Fruit fly (Drosophila melanogaster) whole organism, embryonic: ENCODE results near the gene CG13454.

Experiments
- Aef1 ChIP-seq: fragments of 200-800 bp; sonication (Bioruptor generic); IDR thresholded peaks from 3 replicates; pipeline ENCODE4 v1.3.6; 2022; ENCODE audit warnings: missing biosample characterization, missing genetic modification characterization
- Bdp1 ChIP-seq: fragments of 200-800 bp; sonication (Bioruptor generic); optimal IDR thresholded peaks from 3 replicates; lab custom pipeline; 2016; ENCODE audit warnings: missing biosample characterization, missing genetic modification characterization
- CG10462 ChIP-seq: fragments of 200-800 bp; sonication (Bioruptor generic); optimal IDR thresholded peaks from 2 replicates; lab custom pipeline; 2016; ENCODE audit warnings: missing biosample characterization, missing genetic modification characterization
- CG11247 ChIP-seq: fragments of 200-800 bp; sonication (Bioruptor generic); IDR thresholded peaks from 2 replicates; pipeline ENCODE4 v1.3.6; 2022; ENCODE audit warnings: missing biosample characterization, missing genetic modification characterization
- CG12769 ChIP-seq: fragments of 200-800 bp; sonication (Bioruptor generic); optimal IDR thresholded peaks from 2 replicates; lab custom pipeline; 2019; ENCODE audit warnings: missing biosample characterization, mild to moderate bottlenecking, missing genetic modification characterization, moderate library complexity
- CG12942 ChIP-seq: fragments of 200-800 bp; sonication (Bioruptor generic); optimal IDR thresholded peaks from 3 replicates; lab custom pipeline; 2016; ENCODE audit warnings: missing biosample characterization, missing genetic modification characterization
- CG13296 ChIP-seq: fragments of 200-800 bp; sonication (Bioruptor generic); optimal IDR thresholded peaks from 3 replicates; lab custom pipeline; 2018; ENCODE audit warnings: missing biosample characterization, mild to moderate bottlenecking, missing genetic modification characterization
- CG14667 ChIP-seq: fragments of 200-800 bp; sonication (Bioruptor generic); IDR thresholded peaks from 2 replicates; pipeline ENCODE4 v1.3.6; 2022; ENCODE audit warnings: missing biosample characterization, missing genetic modification characterization
- CG17328 ChIP-seq: fragments of 200-800 bp; sonication (Bioruptor generic); IDR thresholded peaks from 2 replicates; pipeline ENCODE4 v1.3.6; 2022; ENCODE audit warnings: missing biosample characterization, missing genetic modification characterization
- CG17568 ChIP-seq: fragments of 200-800 bp; sonication (Bioruptor generic); optimal IDR thresholded peaks from 2 replicates; lab custom pipeline; 2018; ENCODE audit warnings: missing biosample characterization, mild to moderate bottlenecking, missing genetic modification characterization, moderate library complexity
- CG18764 ChIP-seq: fragments of 200-800 bp; sonication (Bioruptor generic); optimal IDR thresholded peaks from 3 replicates; lab custom pipeline; 2016; ENCODE audit warnings: missing biosample characterization, missing genetic modification characterization
- CG3065 ChIP-seq: fragments of 200-800 bp; sonication (Bioruptor generic); optimal IDR thresholded peaks from 2 replicates; lab custom pipeline; 2016; ENCODE audit warnings: missing biosample characterization, missing genetic modification characterization
- CG31388 ChIP-seq: fragments of 200-800 bp; sonication (Bioruptor generic); optimal IDR thresholded peaks from 2 replicates; lab custom pipeline; 2016; ENCODE audit warnings: missing biosample characterization, missing genetic modification characterization
- CG32532 ChIP-seq: fragments of 200-800 bp; sonication (Bioruptor generic); IDR thresholded peaks from 2 replicates; pipeline ENCODE4 v1.3.6; 2022; ENCODE audit warnings: missing biosample characterization, missing genetic modification characterization
- CG3281 ChIP-seq: fragments of 200-800 bp; sonication (Bioruptor generic); optimal IDR thresholded peaks from 3 replicates; lab custom pipeline; 2017; ENCODE audit warnings: missing biosample characterization, mild to moderate bottlenecking, missing genetic modification characterization
- CG3995 ChIP-seq: fragments of 200-800 bp; sonication (Bioruptor generic); optimal IDR thresholded peaks from 3 replicates; lab custom pipeline; 2016; ENCODE audit warnings: missing biosample characterization, missing genetic modification characterization
- CG6175 ChIP-seq: fragments of 200-800 bp; sonication (Bioruptor generic); IDR thresholded peaks from 3 replicates; pipeline ENCODE4 v1.3.6; 2022; ENCODE audit warnings: missing biosample characterization, missing genetic modification characterization
- CG6272 ChIP-seq: fragments of 200-800 bp; sonication (Bioruptor generic); IDR thresholded peaks from 2 replicates; pipeline ENCODE4 v1.3.6; 2022; ENCODE audit warnings: missing biosample characterization, missing genetic modification characterization
- CG6683 ChIP-seq: fragments of 200-800 bp; sonication (Bioruptor generic); optimal IDR thresholded peaks from 2 replicates; lab custom pipeline; 2017; ENCODE audit warnings: missing biosample characterization, mild to moderate bottlenecking, missing genetic modification characterization, missing genetic modification reagents
- CG8089 ChIP-seq: fragments of 200-800 bp; sonication (Bioruptor generic); optimal IDR thresholded peaks from 3 replicates; lab custom pipeline; 2016; ENCODE audit warnings: missing biosample characterization, missing genetic modification characterization
- CG9215 ChIP-seq: fragments of 200-800 bp; sonication (Bioruptor generic); IDR thresholded peaks from 2 replicates; pipeline ENCODE4 v1.3.6; 2022; ENCODE audit warnings: missing biosample characterization, missing genetic modification characterization
- Camta ChIP-seq: fragments of 200-800 bp; sonication (Bioruptor generic); optimal IDR thresholded peaks from 2 replicates; lab custom pipeline; 2016; ENCODE audit warnings: missing biosample characterization, missing genetic modification characterization
- Dip3 ChIP-seq: fragments of 200-800 bp; sonication (Bioruptor generic); optimal IDR thresholded peaks from 3 replicates; lab custom pipeline; 2016; ENCODE audit warnings: missing biosample characterization, missing genetic modification characterization
- Drgx ChIP-seq: fragments of 200-800 bp; sonication (Bioruptor generic); IDR thresholded peaks from 2 replicates; pipeline ENCODE4 v1.3.6; 2022; ENCODE audit warnings: missing biosample characterization, missing genetic modification characterization
- E2f1 ChIP-seq: fragments of 200-800 bp; sonication (Bioruptor generic); IDR thresholded peaks from 2 replicates; pipeline ENCODE4 v1.3.6; 2022; ENCODE audit warnings: missing biosample characterization, missing genetic modification characterization
- GATAe ChIP-seq: fragments of 200-800 bp; sonication (Bioruptor generic); conservative IDR thresholded peaks from 2 replicates; pipeline ENCODE4 v1.3.6; 2022; ENCODE audit warnings: missing biosample characterization, missing genetic modification characterization
- HLH54F ChIP-seq: fragments of 200-800 bp; sonication (Bioruptor generic); optimal IDR thresholded peaks from 3 replicates; lab custom pipeline; 2016; ENCODE audit warnings: missing biosample characterization, missing genetic modification characterization
- NFAT ChIP-seq: fragments of 200-800 bp; sonication (Bioruptor generic); IDR thresholded peaks from 2 replicates; pipeline ENCODE4 v1.3.6; 2022; ENCODE audit warnings: missing biosample characterization, missing genetic modification characterization
- Nf-YB ChIP-seq: fragments of 200-800 bp; sonication (Bioruptor generic); optimal IDR thresholded peaks from 3 replicates; lab custom pipeline; 2019; ENCODE audit warnings: missing biosample characterization, mild to moderate bottlenecking, missing genetic modification characterization, moderate library complexity
- Ravus ChIP-seq: fragments of 200-800 bp; sonication (Bioruptor generic); IDR thresholded peaks from 2 replicates; pipeline ENCODE4 v1.3.6; 2022; ENCODE audit warnings: missing biosample characterization, missing genetic modification characterization
- Rfx ChIP-seq: fragments of 200-800 bp; sonication (Bioruptor generic); IDR thresholded peaks from 2 replicates; pipeline ENCODE4 v1.3.6; 2022; ENCODE audit warnings: missing biosample characterization, missing genetic modification characterization
- Sin3A ChIP-seq: fragments of >200 bp; optimal IDR thresholded peaks from 2 replicates; lab custom pipeline; 2018
- Stat92E ChIP-seq, 3 experiments: fragments of >200 bp in 2 of 3; fragments of 200-800 bp in 1 of 3; sonication (Bioruptor generic) in 1 of 3; optimal IDR thresholded peaks; 2 replicates each; lab custom pipeline; 2017 to 2019; ENCODE audit warnings: missing biosample characterization in 3 of 3, missing genetic modification characterization in 3 of 3, mild to moderate bottlenecking in 1 of 3, moderate library complexity in 1 of 3
- Xbp1 ChIP-seq: fragments of 200-800 bp; sonication (Bioruptor generic); optimal IDR thresholded peaks from 3 replicates; lab custom pipeline; 2016; ENCODE audit warnings: missing biosample characterization, mild to moderate bottlenecking, missing genetic modification characterization
- YL-1 ChIP-seq: fragments of 200-800 bp; sonication (Bioruptor generic); optimal IDR thresholded peaks from 3 replicates; lab custom pipeline; 2017; ENCODE audit warnings: missing biosample characterization, mild to moderate bottlenecking, missing genetic modification characterization
- chif ChIP-seq, 2 experiments: fragments of 200-800 bp; sonication (Bioruptor generic); optimal IDR thresholded peaks; 3 replicates each; lab custom pipeline; 2016; ENCODE audit warnings: missing biosample characterization in 2 of 2, missing genetic modification characterization in 2 of 2
- croc ChIP-seq: fragments of 200-800 bp; sonication (Bioruptor generic); conservative IDR thresholded peaks from 3 replicates; pipeline ENCODE4 v1.3.6; 2022; ENCODE audit warnings: missing biosample characterization, missing genetic modification characterization
- dati ChIP-seq: fragments of 200-800 bp; sonication (Bioruptor generic); IDR thresholded peaks from 2 replicates; pipeline ENCODE4 v1.3.6; 2022; ENCODE audit warnings: missing biosample characterization, missing genetic modification characterization
- dmrt99B ChIP-seq: fragments of 200-800 bp; sonication (Bioruptor generic); optimal IDR thresholded peaks from 2 replicates; lab custom pipeline; 2018; ENCODE audit warnings: missing biosample characterization, mild to moderate bottlenecking, missing genetic modification characterization, moderate library complexity
- ewg ChIP-seq: fragments of 200-800 bp; sonication (Bioruptor generic); optimal IDR thresholded peaks from 3 replicates; lab custom pipeline; 2017; ENCODE audit warnings: mild to moderate bottlenecking, missing biosample characterization, missing genetic modification reagents, missing genetic modification characterization
- ftz-f1 ChIP-seq: fragments of 200-800 bp; sonication (Bioruptor generic); optimal IDR thresholded peaks from 2 replicates; lab custom pipeline; 2016; ENCODE audit warnings: missing biosample characterization, missing genetic modification characterization
- grau ChIP-seq: fragments of 200-800 bp; optimal IDR thresholded peaks from 3 replicates; lab custom pipeline; 2019; ENCODE audit warnings: missing biosample characterization, mild to moderate bottlenecking, missing genetic modification characterization, moderate library complexity
- h ChIP-seq: fragments of >200 bp; optimal IDR thresholded peaks from 2 replicates; lab custom pipeline; 2017
- hkb ChIP-seq, 2 experiments: fragments of 200-800 bp in 1 of 2; fragments of >200 bp in 1 of 2; sonication (Bioruptor generic) in 1 of 2; IDR thresholded peaks in 1 of 2; optimal IDR thresholded peaks in 1 of 2; 2 replicates each; pipeline versions ENCODE4 v1.3.6 to Lab custom; 2017 to 2022; ENCODE audit warnings: missing biosample characterization in 1 of 2, missing genetic modification characterization in 1 of 2
- pros ChIP-seq: fragments of 200-800 bp; sonication (Bioruptor generic); optimal IDR thresholded peaks from 3 replicates; lab custom pipeline; 2019; ENCODE audit warnings: missing biosample characterization, mild to moderate bottlenecking, missing genetic modification characterization, moderate library complexity
- repo ChIP-seq: fragments of 200-800 bp; sonication (Bioruptor generic); optimal IDR thresholded peaks from 2 replicates; lab custom pipeline; 2016; ENCODE audit warnings: missing biosample characterization, missing genetic modification characterization
- sens ChIP-seq: fragments of 200-800 bp; sonication (Bioruptor generic); peaks from one replicate; lab custom pipeline; 2016; ENCODE audit warnings: missing biosample characterization, missing genetic modification characterization
- tgo ChIP-seq: fragments of 200-800 bp; sonication (Bioruptor generic); IDR thresholded peaks from 3 replicates; pipeline ENCODE4 v1.3.6; 2022; ENCODE audit warnings: missing biosample characterization, missing genetic modification characterization
- toy ChIP-seq: fragments of 200-800 bp; sonication (Bioruptor generic); IDR thresholded peaks from 2 replicates; pipeline ENCODE4 v1.3.6; 2022; ENCODE audit warnings: missing biosample characterization, missing genetic modification characterization
- wdn ChIP-seq: fragments of 200-800 bp; sonication (Bioruptor generic); IDR thresholded peaks from 2 replicates; pipeline ENCODE4 v1.3.6; 2022; ENCODE audit warnings: missing biosample characterization, missing genetic modification characterization
- wor ChIP-seq: fragments of 200-800 bp; sonication (Bioruptor generic); IDR thresholded peaks from 2 replicates; pipeline ENCODE4 v1.3.6; 2022; ENCODE audit warnings: missing biosample characterization, missing genetic modification characterization
- zen2 ChIP-seq: fragments of 200-800 bp; sonication (Bioruptor generic); IDR thresholded peaks from 3 replicates; pipeline ENCODE4 v1.3.6; 2022; ENCODE audit warnings: missing biosample characterization, missing genetic modification characterization; ENCODE audit not compliant: partially characterized antibody

Gene CG13454

dm6 chr3L:15553993-15554644, 37.3 kb upstream of the CG13454 start, which contains the start of gene AGO2 (continued):
- TF ChIP-seq CG11247 (no peak), NFAT (GFP tag; lab: Robert Waterston, UW) (no peak), dati (GFP tag; lab: Robert Waterston, UW) (no peak), chif (GFP tag; optimal IDR thresholded peaks at IDR 0.05; lab: Kevin White, UChicago) (no peak), h (lab: Kevin White, UChicago) (no peak), Aef1 (GFP tag; lab: Robert Waterston, UW) (peak; percentile 70), Bdp1 (GFP tag; lab: Kevin White, UChicago) (no peak), toy (GFP tag; lab: Robert Waterston, UW) (no peak), CG14667 (no peak), CG32532 (GFP tag; lab: Robert Waterston, UW) (no peak), ftz-f1 (GFP tag; lab: Kevin White, UChicago) (no peak), croc (no peak), sens (GFP tag; lab: Kevin White, UChicago) (no peak), YL-1 (GFP tag; lab: Kevin White, UChicago) (peak; percentile 92), hkb (optimal IDR thresholded peaks at IDR 0.05; lab: Kevin White, UChicago) (no peak), hkb (GFP tag; IDR thresholded peaks at IDR 0.05; lab: Robert Waterston, UW) (no peak), grau (tag; lab: Kevin White, UChicago) (no peak), CG9215 (no peak), HLH54F (GFP tag; lab: Kevin White, UChicago) (no peak), Xbp1 (no peak), CG13296 (GFP tag; lab: Kevin White, UChicago) (peak; percentile 28), CG6175 (GFP tag; lab: Robert Waterston, UW) (no peak), Dip3 (no peak), Ravus (GFP tag; lab: Robert Waterston, UW) (no peak), CG6683 (GFP tag; lab: Kevin White, UChicago) (no peak), E2f1 (no peak), CG17328 (GFP tag; lab: Robert Waterston, UW) (no peak), CG17568 (GFP tag; lab: Kevin White, UChicago) (peak; percentile 61), wdn (GFP tag; lab: Robert Waterston, UW) (no peak), pros (no peak), Stat92E (GFP tag; optimal IDR thresholded peaks at IDR 0.05; lab: Kevin White, UChicago) (peak in 1 of 3 experiments; percentile 78), zen2 (GFP tag; lab: Robert Waterston, UW) (peak; percentile 69; the same call in 2 of the 3 replicates), CG12942 (GFP tag; lab: Kevin White, UChicago) (no peak), Camta (GFP tag; lab: Kevin White, UChicago) (no peak), tgo (GFP tag; lab: Robert Waterston, UW) (no peak), Sin3A (lab: Kevin White, UChicago) (peak; percentile 59), dmrt99B (tag; lab: Kevin White, UChicago) (no peak), CG18764 (GFP tag; lab: Kevin White, UChicago) (no peak), CG3995 (GFP tag; lab: Kevin White, UChicago) (no peak), CG8089 (GFP tag; lab: Kevin White, UChicago) (no peak), Nf-YB (GFP tag; lab: Kevin White, UChicago) (no peak), wor (GFP tag; lab: Robert Waterston, UW) (no peak), CG10462 (GFP tag; lab: Kevin White, UChicago) (no peak), GATAe (GFP tag; lab: Robert Waterston, UW) (no peak), CG3065 (no peak), CG31388 (GFP tag; lab: Kevin White, UChicago) (no peak), CG3281 (GFP tag; lab: Kevin White, UChicago) (no peak), CG12769 (no peak), CG6272 (GFP tag; lab: Robert Waterston, UW) (no peak), ewg (GFP tag; lab: Kevin White, UChicago) (no peak), repo (GFP tag; lab: Kevin White, UChicago) (no peak), Drgx (GFP tag; lab: Robert Waterston, UW) (peak; percentile 89), Rfx (GFP tag; lab: Robert Waterston, UW) (no peak)
